Fruit fly (Drosophila melanogaster): ENCODE data around the gene nht.

dm6 chr2L:15325555-15326285 lies 7.0 kb upstream of the nht start:
- TF ChIP-seq EcR (GFP tag; optimal IDR thresholded peaks at IDR 0.05) (no peak), CG8478 (optimal IDR thresholded peaks at IDR 0.05) (no peak), pan (optimal IDR thresholded peaks at IDR 0.05) (no peak), usp (GFP tag; optimal IDR thresholded peaks at IDR 0.05) (no peak), psq (optimal IDR thresholded peaks at IDR 0.05) (no peak), Dll (optimal IDR thresholded peaks at IDR 0.05) (no peak)
